Worm (Caenorhabditis elegans) whole organism, late embryonic: ENCODE results near the gene str-44.

ENCODE experiments used
- ahr-1 ChIP-seq: sonication (generic microtip); optimal IDR thresholded peaks from 2 replicates; lab custom pipeline; 2016; ENCODE audit warnings: missing genetic modification characterization, missing compliant biosample characterization
- ama-1 ChIP-seq: fragments of 150-350 bp; optimal IDR thresholded peaks from 2 replicates; lab custom pipeline; 2014
- ceh-30 ChIP-seq: fragments of 150-350 bp; optimal IDR thresholded peaks from 2 replicates; lab custom pipeline; 2014; ENCODE audit warnings: missing biosample characterization, missing genetic modification characterization
- ceh-31 ChIP-seq: sonication (generic microtip); optimal IDR thresholded peaks from 2 replicates; lab custom pipeline; 2016; ENCODE audit warnings: missing genetic modification characterization, missing compliant biosample characterization
- dve-1 ChIP-seq: sonication (generic microtip); optimal IDR thresholded peaks from 2 replicates; lab custom pipeline; 2017; ENCODE audit warnings: antibody characterized with exemption, mild to moderate bottlenecking, missing genetic modification characterization, missing compliant biosample characterization
- elt-2 ChIP-seq: sonication (generic microtip); optimal IDR thresholded peaks from 2 replicates; lab custom pipeline; 2016; ENCODE audit warnings: missing genetic modification reagents, missing genetic modification characterization, missing compliant biosample characterization
- fkh-6 ChIP-seq: sonication (generic microtip); optimal IDR thresholded peaks from 2 replicates; lab custom pipeline; 2016; ENCODE audit warnings: missing genetic modification characterization, missing compliant biosample characterization
- gmeb-2 ChIP-seq: sonication (generic microtip); optimal IDR thresholded peaks from 2 replicates; lab custom pipeline; 2016; ENCODE audit warnings: missing genetic modification characterization, inconsistent platforms, missing compliant biosample characterization
- hlh-6 ChIP-seq: sonication (generic microtip); optimal IDR thresholded peaks from 2 replicates; lab custom pipeline; 2016; ENCODE audit warnings: missing genotype, missing genetic modification characterization, missing compliant biosample characterization
- nhr-11 ChIP-seq: fragments of 150-350 bp; optimal IDR thresholded peaks from 2 replicates; lab custom pipeline; 2014; ENCODE audit warnings: missing biosample characterization, missing genetic modification characterization
- pha-4 ChIP-seq: fragments of 150-350 bp; optimal IDR thresholded peaks from 2 replicates; lab custom pipeline; 2018; ENCODE audit warnings: missing biosample characterization, missing genetic modification reagents, missing genetic modification characterization
- sdc-2 ChIP-seq: sonication (generic microtip); optimal IDR thresholded peaks from 2 replicates; lab custom pipeline; 2016; ENCODE audit warnings: missing genotype, missing genetic modification characterization, missing compliant biosample characterization
- unc-86 ChIP-seq: sonication (generic microtip); optimal IDR thresholded peaks from 2 replicates; lab custom pipeline; 2016; ENCODE audit warnings: missing genetic modification characterization, missing compliant biosample characterization

DNA sequence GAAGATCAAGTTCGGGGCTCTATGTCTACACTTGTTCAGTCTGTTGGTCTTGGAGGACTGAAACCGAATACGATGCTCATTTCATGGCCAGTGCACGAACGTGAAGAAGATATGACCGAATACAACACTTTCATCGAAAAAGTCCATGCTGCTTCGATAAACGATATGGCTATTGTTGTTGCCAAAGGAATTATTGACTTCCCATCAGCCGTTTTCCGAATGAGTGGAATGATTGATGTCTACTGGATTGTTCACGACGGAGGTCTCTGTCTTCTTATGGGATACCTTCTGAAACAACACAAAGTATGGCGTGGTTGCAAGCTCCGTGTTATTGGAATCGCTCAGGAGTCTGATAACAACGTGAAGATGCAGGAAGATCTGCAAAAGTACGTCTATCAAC lies 39.2 kb downstream of the str-44 start:
- TF ChIP-seq ceh-31 (tag; lab: Kevin White, UChicago) (no peak), hlh-6 (tag; lab: Kevin White, UChicago) (no peak), elt-2 (tag; lab: Kevin White, UChicago) (no peak), nhr-11 (no peak), ama-1 (no peak), ahr-1 (no peak), gmeb-2 (tag; lab: Kevin White, UChicago) (no peak), pha-4 (tag; lab: Kevin White, UChicago) (no peak), unc-86 (no peak), ceh-30 (tag; lab: Kevin White, UChicago) (no peak), sdc-2 (tag; lab: Kevin White, UChicago) (no peak), dve-1 (tag; lab: Kevin White, UChicago) (no peak), fkh-6 (no peak)
